Fruit fly (Drosophila melanogaster): Measurements from ENCODE around the gene Gr36c.

The Gr36c gene

DNA sequence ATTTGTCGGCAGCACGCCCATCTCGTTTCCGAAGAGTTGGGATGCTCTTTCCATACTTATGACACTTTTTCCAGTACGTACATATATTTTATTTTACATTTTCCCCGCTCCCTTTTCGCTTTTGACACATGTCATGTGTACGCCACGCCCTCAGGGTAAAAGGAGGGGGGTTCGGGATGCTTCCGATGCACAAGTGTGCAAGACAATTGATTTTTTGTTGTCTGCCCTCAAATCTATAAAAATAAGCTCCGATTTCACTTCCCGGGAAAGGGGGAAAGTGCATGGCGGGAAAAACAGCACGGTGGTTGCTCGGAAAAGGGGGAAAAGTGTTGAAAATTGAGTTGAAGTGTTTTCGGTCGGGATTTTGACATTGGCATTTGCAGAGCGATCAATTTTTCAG, 47.0 kb downstream of the Gr36c start:
- TF ChIP-seq Pif1B (GFP tag; optimal IDR thresholded peaks at IDR 0.05) (no peak), CG9948 (tag; optimal IDR thresholded peaks at IDR 0.05) (no peak), CG10348 (GFP tag; IDR thresholded peaks at IDR 0.05) (no peak)

DNA sequence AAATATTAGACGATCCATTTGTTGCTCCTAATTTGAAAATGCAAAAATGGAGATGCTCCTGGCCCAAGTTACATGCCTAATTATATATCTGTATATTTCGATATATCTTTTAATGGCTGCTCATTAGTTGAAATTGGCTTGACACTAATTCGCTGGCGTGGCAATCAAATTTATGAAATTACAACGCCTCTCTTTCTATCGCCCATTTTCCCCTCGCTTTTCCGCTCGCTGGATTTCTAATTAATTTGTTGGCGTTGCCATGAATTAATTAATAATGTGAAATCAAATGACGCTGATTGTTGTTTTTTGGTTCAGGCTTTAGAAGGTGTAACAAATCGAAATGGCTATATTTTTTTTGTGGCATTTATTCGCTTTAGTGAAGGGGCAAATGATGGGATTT, 48.0 kb downstream of the Gr36c start:
- TF ChIP-seq CG15710 (tag; optimal IDR thresholded peaks at IDR 0.05), result no peak
- TF ChIP-seq CG17806 (tag; optimal IDR thresholded peaks at IDR 0.05), result no peak
- TF ChIP-seq CG32121 (GFP tag; IDR thresholded peaks at IDR 0.05), result no peak
- TF ChIP-seq CG8301 (tag; optimal IDR thresholded peaks at IDR 0.05), result no peak
- no peak for TF ChIP-seq CG10348 (GFP tag; IDR thresholded peaks at IDR 0.05)
- TF ChIP-seq CG34367 (tag; optimal IDR thresholded peaks at IDR 0.05), result no peak
- no peak for TF ChIP-seq Snoo (tag; optimal IDR thresholded peaks at IDR 0.05)
- no peak for TF ChIP-seq CG8159 (tag; optimal IDR thresholded peaks at IDR 0.05)
- TF ChIP-seq rn (GFP tag; IDR thresholded peaks at IDR 0.05), result no peak
- TF ChIP-seq CG13204 (GFP tag; optimal IDR thresholded peaks at IDR 0.05), result no peak
- no peak for TF ChIP-seq Ets98B (GFP tag; IDR thresholded peaks at IDR 0.05)
- no peak for TF ChIP-seq Pif1B (GFP tag; optimal IDR thresholded peaks at IDR 0.05)
- TF ChIP-seq Pif1A (GFP tag; optimal IDR thresholded peaks at IDR 0.05), result no peak

DNA sequence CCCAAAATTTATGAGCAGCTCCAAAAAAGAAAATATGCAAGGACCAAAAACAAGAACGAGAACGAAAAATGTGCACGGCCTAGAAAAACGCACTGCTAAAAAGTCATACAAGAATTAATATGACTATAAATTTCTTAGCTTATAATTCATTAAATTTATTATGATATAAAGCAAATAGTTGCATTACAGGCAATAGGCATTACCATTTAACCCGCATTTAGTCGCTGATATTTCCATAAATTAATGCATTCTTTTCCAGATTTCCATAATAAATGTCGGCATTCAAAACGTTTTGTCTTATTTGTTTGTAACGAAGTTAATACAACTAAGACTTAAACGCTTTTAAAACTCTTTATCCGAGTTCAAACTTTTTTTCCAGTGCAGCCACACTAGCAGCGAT, 49.3 kb downstream of the Gr36c start:
- no peak for TF ChIP-seq CG12605 (GFP tag; IDR thresholded peaks at IDR 0.05)
- TF ChIP-seq CG10348 (GFP tag; IDR thresholded peaks at IDR 0.05), result no peak
- no peak for TF ChIP-seq CG34367 (tag; optimal IDR thresholded peaks at IDR 0.05)
- TF ChIP-seq CG13204 (GFP tag; optimal IDR thresholded peaks at IDR 0.05), result no peak
- no peak for TF ChIP-seq CG8159 (tag; optimal IDR thresholded peaks at IDR 0.05)
- no peak for TF ChIP-seq CG8301 (tag; optimal IDR thresholded peaks at IDR 0.05)
- TF ChIP-seq Snoo (tag; optimal IDR thresholded peaks at IDR 0.05), result no peak
- TF ChIP-seq CG9948 (tag; optimal IDR thresholded peaks at IDR 0.05), result no peak
- no peak for TF ChIP-seq fd96Ca (GFP tag; IDR thresholded peaks at IDR 0.05)
- TF ChIP-seq CG15710 (tag; optimal IDR thresholded peaks at IDR 0.05), result no peak
- no peak for TF ChIP-seq Pif1A (GFP tag; optimal IDR thresholded peaks at IDR 0.05)

All from whole organism, pupa.